Worm (Caenorhabditis elegans) whole organism, L1 larva: Measurements from ENCODE around the gene sir-2.2.

Experiments used
- C34B4.2 ChIP-seq: sonication (generic microtip); optimal IDR thresholded peaks from 2 replicates; lab custom pipeline; 2017; ENCODE audit warnings: mild to moderate bottlenecking, missing genetic modification characterization, missing compliant biosample characterization
- aha-1 ChIP-seq: fragments of 150-350 bp; optimal IDR thresholded peaks from 2 replicates; lab custom pipeline; 2014; ENCODE audit warnings: missing biosample characterization, missing genetic modification characterization
- blmp-1 ChIP-seq: fragments of 150-350 bp; optimal IDR thresholded peaks from 2 replicates; lab custom pipeline; 2014; ENCODE audit warnings: missing biosample characterization, missing genetic modification characterization
- ceh-88 ChIP-seq: fragments of 200-800 bp; sonication (Bioruptor generic); IDR thresholded peaks from 2 replicates; pipeline ENCODE4 v1.3.6; 2022; ENCODE audit warnings: missing genetic modification characterization, missing compliant biosample characterization
- efl-1 ChIP-seq, 4 experiments: fragments of 150-350 bp; optimal IDR thresholded peaks in 3 of 4; peaks in 1 of 4; 1 replicate in 1 of 4; 2 replicates in 3 of 4; lab custom pipeline; 2014; ENCODE audit warnings: missing biosample characterization in 2 of 4, missing genetic modification characterization in 2 of 4, missing genetic modification reagents in 2 of 4
- egl-13 ChIP-seq: sonication (generic microtip); optimal IDR thresholded peaks from 2 replicates; lab custom pipeline; 2016; ENCODE audit warnings: missing genotype, missing genetic modification reagents, missing genetic modification characterization, missing compliant biosample characterization
- egl-27 ChIP-seq, 2 experiments: fragments of 150-350 bp in 1 of 2; sonication (generic microtip); optimal IDR thresholded peaks; 3 replicates each; lab custom pipeline; 2017 to 2018; ENCODE audit warnings: missing biosample characterization in 2 of 2, missing genetic modification characterization in 2 of 2, missing genetic modification reagents in 2 of 2
- elt-2 ChIP-seq: sonication (generic microtip); optimal IDR thresholded peaks from 2 replicates; lab custom pipeline; 2016; ENCODE audit warnings: missing genetic modification characterization, mild to moderate bottlenecking, inconsistent platforms, missing compliant biosample characterization, missing genetic modification reagents
- fkh-4 ChIP-seq: sonication (generic microtip); optimal IDR thresholded peaks from 2 replicates; lab custom pipeline; 2016; ENCODE audit warnings: missing compliant biosample characterization, missing genetic modification characterization, borderline replicate concordance
- fkh-8 ChIP-seq: sonication (generic microtip); optimal IDR thresholded peaks from 2 replicates; lab custom pipeline; 2016; ENCODE audit warnings: mild to moderate bottlenecking, missing genetic modification characterization, missing compliant biosample characterization
- fos-1 ChIP-seq: fragments of 150-350 bp; optimal IDR thresholded peaks from 2 replicates; lab custom pipeline; 2014; ENCODE audit warnings: missing biosample characterization, missing genetic modification characterization
- grh-1 ChIP-seq: fragments of 200-800 bp; sonication (Bioruptor generic); IDR thresholded peaks from 2 replicates; pipeline ENCODE4 v1.3.6; 2022; ENCODE audit warnings: missing genetic modification reagents, missing genetic modification characterization, missing compliant biosample characterization
- hlh-17 ChIP-seq: fragments of 200-800 bp; sonication (Bioruptor generic); optimal IDR thresholded peaks from 2 replicates; lab custom pipeline; 2018; ENCODE audit warnings: missing genetic modification characterization, mild to moderate bottlenecking, missing compliant biosample characterization, moderate library complexity, borderline replicate concordance
- jun-1 ChIP-seq: fragments of 150-350 bp; optimal IDR thresholded peaks from 2 replicates; lab custom pipeline; 2014; ENCODE audit warnings: missing biosample characterization, missing genetic modification reagents, missing genetic modification characterization
- lin-14 ChIP-seq: fragments of 200-800 bp; sonication (Bioruptor generic); optimal IDR thresholded peaks from 2 replicates; lab custom pipeline; 2018; ENCODE audit warnings: mild to moderate bottlenecking, missing genetic modification characterization, moderate library complexity, missing compliant biosample characterization
- lin-39 ChIP-seq: fragments of 150-350 bp; optimal IDR thresholded peaks from 2 replicates; lab custom pipeline; 2014; ENCODE audit warnings: missing biosample characterization, missing genetic modification reagents, missing genetic modification characterization
- lir-3 ChIP-seq: sonication (generic microtip); optimal IDR thresholded peaks from 2 replicates; lab custom pipeline; 2016; ENCODE audit warnings: mild to moderate bottlenecking, missing genetic modification characterization, moderate library complexity, missing compliant biosample characterization; ENCODE audit not compliant: poor library complexity
- lsy-2 ChIP-seq, 2 experiments: fragments of 150-350 bp; optimal IDR thresholded peaks; 2 replicates each; lab custom pipeline; 2014; ENCODE audit warnings: missing biosample characterization in 2 of 2, missing genetic modification characterization in 2 of 2
- mab-9 ChIP-seq: fragments of 200-800 bp; sonication (Bioruptor generic); IDR thresholded peaks from 2 replicates; pipeline ENCODE4 v1.3.6; 2022; ENCODE audit warnings: missing genetic modification reagents, missing genetic modification characterization, missing compliant biosample characterization
- mdl-1 ChIP-seq, 2 experiments: fragments of 150-350 bp; optimal IDR thresholded peaks; 2 replicates each; lab custom pipeline; 2014 to 2017; ENCODE audit warnings: missing biosample characterization in 2 of 2, missing genetic modification characterization in 2 of 2, inconsistent platforms in 1 of 2
- mef-2 ChIP-seq: fragments of 150-350 bp; optimal IDR thresholded peaks from 2 replicates; lab custom pipeline; 2014; ENCODE audit warnings: missing biosample characterization, missing genetic modification characterization
- nhr-12 ChIP-seq: sonication (generic microtip); optimal IDR thresholded peaks from 2 replicates; lab custom pipeline; 2017; ENCODE audit warnings: missing biosample characterization, missing genetic modification characterization
- nhr-19 ChIP-seq: fragments of 200-800 bp; sonication (Bioruptor generic); conservative IDR thresholded peaks from 2 replicates; pipeline ENCODE4 v1.3.6; 2022; ENCODE audit warnings: missing genetic modification characterization, missing compliant biosample characterization
- nhr-20 ChIP-seq: sonication (generic microtip); optimal IDR thresholded peaks from 2 replicates; lab custom pipeline; 2016; ENCODE audit warnings: mild to moderate bottlenecking, missing genetic modification characterization, missing compliant biosample characterization
- nhr-71 ChIP-seq: sonication (generic microtip); optimal IDR thresholded peaks from 2 replicates; lab custom pipeline; 2016; ENCODE audit warnings: mild to moderate bottlenecking, missing genetic modification characterization, moderate library complexity, missing compliant biosample characterization
- nhr-85 ChIP-seq: sonication (generic microtip); peaks from one replicate; lab custom pipeline; 2016; ENCODE audit warnings: missing genetic modification characterization, inconsistent platforms, missing compliant biosample characterization
- pag-3 ChIP-seq: sonication (generic microtip); optimal IDR thresholded peaks from 2 replicates; lab custom pipeline; 2017; ENCODE audit warnings: missing genetic modification characterization, mild to moderate bottlenecking, missing compliant biosample characterization, antibody characterized with exemption, borderline replicate concordance; ENCODE audit not compliant: insufficient read depth
- pax-3 ChIP-seq: fragments of 200-800 bp; sonication (Bioruptor generic); optimal IDR thresholded peaks from 2 replicates; lab custom pipeline; 2018; ENCODE audit warnings: mild to moderate bottlenecking, missing genetic modification characterization, moderate library complexity, missing compliant biosample characterization
- rnt-1 ChIP-seq: sonication (generic microtip); optimal IDR thresholded peaks from 2 replicates; lab custom pipeline; 2016; ENCODE audit warnings: mild to moderate bottlenecking, missing genetic modification characterization, moderate library complexity, missing compliant biosample characterization
- snpc-4 ChIP-seq: fragments of 150-350 bp; optimal IDR thresholded peaks from 2 replicates; lab custom pipeline; 2014; ENCODE audit warnings: missing biosample characterization, missing genetic modification characterization
- snu-23 ChIP-seq: sonication (generic microtip); optimal IDR thresholded peaks from 2 replicates; lab custom pipeline; 2016; ENCODE audit warnings: missing genetic modification characterization, missing compliant biosample characterization
- unc-130 ChIP-seq: fragments of 150-350 bp; optimal IDR thresholded peaks from 2 replicates; lab custom pipeline; 2017; ENCODE audit warnings: missing biosample characterization, missing genetic modification characterization, inconsistent platforms
- vab-15 ChIP-seq: sonication (generic microtip); optimal IDR thresholded peaks from 2 replicates; lab custom pipeline; 2017; ENCODE audit warnings: missing genotype, mild to moderate bottlenecking, missing genetic modification characterization, missing compliant biosample characterization
- ztf-11 ChIP-seq, 2 experiments: sonication (generic microtip); optimal IDR thresholded peaks; 2 replicates each; lab custom pipeline; 2016 to 2017; ENCODE audit warnings: missing genetic modification characterization in 2 of 2, missing biosample characterization in 1 of 2, missing compliant biosample characterization in 1 of 2

Gene sir-2.2

DNA sequence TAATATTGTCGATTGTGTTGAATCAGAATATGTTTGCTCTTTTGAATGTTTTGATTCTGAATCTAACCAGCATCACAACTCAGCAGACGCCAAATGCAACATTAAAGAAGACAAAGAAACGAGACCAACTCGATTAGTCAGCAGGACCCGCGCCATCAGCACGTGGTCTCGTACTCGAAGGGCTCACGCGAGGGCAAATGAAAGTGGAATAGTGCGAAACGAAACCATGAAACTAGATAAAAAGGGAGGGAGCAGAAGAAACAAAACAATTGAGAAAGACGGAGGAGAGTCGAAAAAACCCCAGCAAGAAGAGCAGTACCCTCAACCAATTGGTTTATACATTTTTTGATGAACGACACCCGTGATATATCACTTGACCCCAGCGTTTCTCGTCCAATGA, 9.1 kb downstream of the sir-2.2 start (continued):
- TF ChIP-seq unc-130 (tag; lab: Kevin White, UChicago) (peak; percentile 35), egl-27 (tag; optimal IDR thresholded peaks at IDR 0.05; lab: Kevin White, UChicago) (no peak)

DNA sequence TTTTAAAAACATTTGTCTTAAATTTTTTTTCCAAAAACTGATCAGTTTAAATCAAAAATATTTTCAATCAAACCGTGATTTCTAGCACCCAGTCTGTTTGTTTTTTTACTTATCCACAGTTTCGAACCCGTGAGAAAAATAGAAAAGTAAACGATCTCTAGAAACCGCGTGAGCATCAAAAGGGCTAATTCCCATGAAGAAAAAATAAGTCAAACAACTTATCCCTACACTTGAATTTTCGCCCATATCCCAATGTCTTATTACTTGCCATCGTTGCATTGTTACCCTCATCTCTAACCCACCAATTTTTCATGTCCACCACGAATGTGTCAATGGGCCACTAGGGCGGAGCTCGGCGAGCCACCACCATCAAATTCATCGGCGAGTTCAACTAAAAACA, 9.9 kb downstream of the sir-2.2 start, which contains the start of gene ptr-24:
Gene ptr-24, plus strand, starts transcription at position 301 of the 400 bp plus-strand sequence.
- TF ChIP-seq hlh-17 (no peak), blmp-1 (no peak), snpc-4 (tag; lab: Kevin White, UChicago) (no peak), mef-2 (tag; lab: Kevin White, UChicago) (no peak), egl-13 (tag; lab: Kevin White, UChicago) (no peak), grh-1 (GFP tag; lab: Robert Waterston, UW) (no peak), jun-1 (no peak)

DNA sequence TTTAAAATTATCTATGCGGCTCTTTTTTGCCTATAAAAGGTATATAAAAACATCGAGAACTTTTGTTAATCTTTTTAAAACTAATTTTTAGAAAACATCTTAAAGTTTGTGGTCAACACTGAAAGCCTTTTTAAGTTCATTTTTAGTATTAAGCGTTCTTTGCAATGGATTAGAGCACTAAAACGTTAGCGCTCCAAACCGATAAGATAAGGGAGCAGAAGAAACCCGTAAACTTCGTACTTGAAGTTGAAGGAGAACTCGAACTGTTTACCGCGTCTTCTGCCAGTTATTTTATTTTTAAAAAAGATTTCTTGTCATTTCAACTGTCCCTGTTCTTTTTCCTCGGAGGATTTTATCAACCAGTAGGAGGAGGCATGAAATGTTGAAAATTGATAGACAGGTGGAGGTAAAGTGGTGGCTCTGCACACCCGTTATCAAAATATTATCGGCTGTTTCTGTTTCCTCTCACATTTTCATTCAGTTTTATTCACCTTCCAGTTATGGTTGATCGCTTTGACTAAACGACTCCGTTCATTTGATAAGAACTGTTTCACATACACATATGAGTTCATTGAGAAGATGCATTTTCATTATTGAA, 11.3 kb downstream of the sir-2.2 start:
- no peak for TF ChIP-seq efl-1 (optimal IDR thresholded peaks at IDR 0.05; lab: Kevin White, UChicago)
- peak in 1 of 2 experiments; percentile 21 for TF ChIP-seq efl-1 (GFP tag; optimal IDR thresholded peaks at IDR 0.05 in 1 of 2; lab: Kevin White, UChicago)
- no peak for TF ChIP-seq aha-1 (tag; lab: Kevin White, UChicago)
- peak; percentile 66 for TF ChIP-seq elt-2 (tag; lab: Kevin White, UChicago)
- no peak for TF ChIP-seq ztf-11 (tag; optimal IDR thresholded peaks at IDR 0.05; lab: Kevin White, UChicago)
- TF ChIP-seq pag-3 (tag; lab: Kevin White, UChicago), result no peak
- TF ChIP-seq nhr-71 (tag; lab: Kevin White, UChicago), result peak; percentile 5
- TF ChIP-seq fos-1 (tag; lab: Kevin White, UChicago), result no peak
- no peak for TF ChIP-seq C34B4.2

DNA sequence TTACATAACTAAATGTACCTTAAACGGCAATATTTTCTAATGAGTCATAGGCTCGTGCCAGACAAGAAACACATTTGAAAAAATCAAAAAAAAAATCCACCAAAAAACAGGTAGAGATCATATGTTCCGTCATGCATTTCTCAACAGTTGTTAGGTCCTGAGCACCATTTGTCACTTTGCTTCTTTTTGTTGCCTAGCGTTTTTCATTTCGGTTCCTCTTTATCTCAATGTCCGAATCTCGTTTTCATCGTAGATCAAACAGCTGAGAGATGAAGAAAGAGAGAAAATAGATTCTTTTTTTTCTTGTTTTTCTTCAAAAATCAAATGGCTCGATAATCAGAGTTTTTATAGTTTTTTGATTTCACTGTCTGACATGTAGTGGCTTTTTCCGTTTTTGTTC, 13.1 kb downstream of the sir-2.2 start:
- TF ChIP-seq unc-130 (tag; lab: Kevin White, UChicago) (peak; percentile 19), mdl-1 (tag; optimal IDR thresholded peaks at IDR 0.05; lab: Kevin White, UChicago) (peak in 1 of 2 experiments; percentile 25), lsy-2 (tag; optimal IDR thresholded peaks at IDR 0.05; lab: Kevin White, UChicago) (peak; percentile 10 to 59), pag-3 (tag; lab: Kevin White, UChicago) (peak; percentile 64), nhr-71 (tag; lab: Kevin White, UChicago) (peak; percentile 86), lin-14 (GFP tag; lab: Kevin White, UChicago) (peak; percentile 81), lir-3 (tag; lab: Kevin White, UChicago) (no peak), nhr-12 (tag; lab: Kevin White, UChicago) (no peak), nhr-85 (tag; lab: Kevin White, UChicago) (peak; percentile 51), nhr-19 (GFP tag; lab: Robert Waterston, UW) (peak; percentile 68), vab-15 (no peak), nhr-20 (tag; lab: Kevin White, UChicago) (peak; percentile 49), fkh-8 (tag; lab: Kevin White, UChicago) (no peak), pax-3 (tag; lab: Kevin White, UChicago) (no peak), mab-9 (no peak), snu-23 (peak; percentile 59), rnt-1 (tag; lab: Kevin White, UChicago) (peak; percentile 81), lin-39 (tag; lab: Kevin White, UChicago) (peak; percentile 25)

DNA sequence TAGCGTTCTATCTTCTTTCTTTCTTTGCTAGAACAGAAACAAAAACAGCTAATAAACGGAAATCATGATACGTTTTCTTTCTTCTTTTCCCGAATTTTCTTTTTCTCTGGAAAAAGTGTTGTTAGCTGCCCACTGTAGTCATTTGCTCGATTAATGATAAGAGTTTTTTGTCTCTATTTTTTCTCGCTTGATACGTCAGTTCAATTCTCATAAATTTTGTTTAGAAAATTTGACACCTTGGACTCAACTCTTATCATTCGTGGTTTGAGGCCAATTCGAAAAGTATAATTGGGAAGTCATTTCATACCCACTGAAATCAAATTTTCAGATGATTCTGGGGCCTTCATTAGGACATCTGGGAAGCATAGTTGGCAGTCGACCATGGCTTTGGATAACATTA, 14.0 kb downstream of the sir-2.2 start:
- no peak for TF ChIP-seq ceh-88
- TF ChIP-seq efl-1 (optimal IDR thresholded peaks at IDR 0.05; lab: Kevin White, UChicago), result no peak
- TF ChIP-seq efl-1 (GFP tag; optimal IDR thresholded peaks at IDR 0.05 in 1 of 2; lab: Kevin White, UChicago), result peak in 1 of 2 experiments; percentile 71
- peak; percentile 42 for TF ChIP-seq elt-2 (tag; lab: Kevin White, UChicago)
- no peak for TF ChIP-seq fkh-4 (tag; lab: Kevin White, UChicago)
